Fruit fly (Drosophila melanogaster) whole organism: Measurements from ENCODE around the gene Had1.

Experiments used
- Dll ChIP-seq: fragments of >200 bp; optimal IDR thresholded peaks from 2 replicates; lab custom pipeline; 2017
- EcR ChIP-seq, 2 experiments: fragments of >200 bp; optimal IDR thresholded peaks; 2 replicates each; lab custom pipeline; 2017; ENCODE audit warnings: missing biosample characterization in 2 of 2, missing genetic modification characterization in 2 of 2, missing genetic modification reagents in 2 of 2
- pan ChIP-seq: fragments of >200 bp; optimal IDR thresholded peaks from 2 replicates; lab custom pipeline; 2017
- psq ChIP-seq: fragments of >200 bp; optimal IDR thresholded peaks from 2 replicates; lab custom pipeline; 2017

- TF ChIP-seq Dll (lab: Kevin White, UChicago), result no peak
- TF ChIP-seq pan, result no peak
- TF ChIP-seq psq (lab: Kevin White, UChicago), result no peak
- no peak for TF ChIP-seq EcR (GFP tag; optimal IDR thresholded peaks at IDR 0.05; lab: Kevin White, UChicago)
Observed at dm6 chrX:16297618-16298017, 10.8 kb downstream of the Had1 start, which contains the start of gene ERp44.
